Worm (Caenorhabditis elegans) whole organism, L4 larva: Measurements from ENCODE around the gene F54H12.4.
A peak's percentile ranks its signal among the peaks of the same experiment; 100 is the strongest.

Experiments
- D1046.2 ChIP-seq: fragments of 200-800 bp; sonication (Bioruptor generic); IDR thresholded peaks from 2 replicates; pipeline ENCODE4 v1.3.6; 2022; ENCODE audit warnings: missing genetic modification characterization, missing compliant biosample characterization
- F10B5.3 ChIP-seq: sonication (generic microtip); optimal IDR thresholded peaks from 2 replicates; lab custom pipeline; 2016; ENCODE audit warnings: mild to moderate bottlenecking, missing genetic modification characterization, missing compliant biosample characterization
- F26F4.8 ChIP-seq: fragments of 200-800 bp; sonication (Bioruptor generic); conservative IDR thresholded peaks from 2 replicates; pipeline ENCODE4 v1.3.6; 2022; ENCODE audit warnings: missing genetic modification characterization, missing compliant biosample characterization
- F49E8.2 ChIP-seq: sonication (generic microtip); optimal IDR thresholded peaks from 2 replicates; lab custom pipeline; 2016; ENCODE audit warnings: missing compliant biosample characterization, mild to moderate bottlenecking, missing genetic modification characterization, borderline replicate concordance
- Y105C5A.15 ChIP-seq: fragments of 200-800 bp; sonication (Bioruptor generic); IDR thresholded peaks from 2 replicates; pipeline ENCODE4 v1.3.6; 2022; ENCODE audit warnings: missing genetic modification characterization, missing compliant biosample characterization
- Y5F2A.4 ChIP-seq: fragments of 200-800 bp; sonication (Bioruptor generic); optimal IDR thresholded peaks from 2 replicates; lab custom pipeline; 2018; ENCODE audit warnings: mild to moderate bottlenecking, missing genetic modification characterization, missing compliant biosample characterization
- Y75B8A.6 ChIP-seq: fragments of 200-800 bp; sonication (Bioruptor generic); IDR thresholded peaks from 2 replicates; pipeline ENCODE4 v1.3.6; 2022; ENCODE audit warnings: missing genetic modification reagents, missing genetic modification characterization, missing compliant biosample characterization
- aha-1 ChIP-seq: fragments of 150-350 bp; peaks from one replicate; lab custom pipeline; 2014; ENCODE audit warnings: missing biosample characterization, missing genetic modification characterization
- arid-1 ChIP-seq: fragments of 200-800 bp; sonication (Bioruptor generic); conservative IDR thresholded peaks from 2 replicates; pipeline ENCODE4 v1.3.6; 2022; ENCODE audit warnings: missing genetic modification reagents, missing genetic modification characterization, missing compliant biosample characterization
- attf-4 ChIP-seq: sonication (generic microtip); optimal IDR thresholded peaks from 3 replicates; lab custom pipeline; 2017; ENCODE audit warnings: missing biosample characterization, missing genetic modification characterization
- ceh-28 ChIP-seq: fragments of 150-350 bp; optimal IDR thresholded peaks from 2 replicates; lab custom pipeline; 2014; ENCODE audit warnings: missing biosample characterization, missing genetic modification reagents, missing genetic modification characterization
- ceh-62 ChIP-seq: sonication (generic microtip); optimal IDR thresholded peaks from 2 replicates; lab custom pipeline; 2017; ENCODE audit warnings: missing biosample characterization, missing genetic modification characterization
- cey-2 ChIP-seq: sonication (generic microtip); optimal IDR thresholded peaks from 3 replicates; lab custom pipeline; 2017; ENCODE audit warnings: missing genetic modification characterization, mild to moderate bottlenecking, missing compliant biosample characterization, antibody characterized with exemption, borderline replicate concordance; ENCODE audit not compliant: insufficient read depth
- ctbp-1 ChIP-seq: fragments of 200-800 bp; sonication (Bioruptor generic); IDR thresholded peaks from 2 replicates; pipeline ENCODE4 v1.3.6; 2022; ENCODE audit warnings: missing genetic modification reagents, missing genetic modification characterization, missing compliant biosample characterization
- daf-16 ChIP-seq, 3 experiments: sonication (generic microtip); optimal IDR thresholded peaks; 2 replicates each; lab custom pipeline; 2016 to 2017; ENCODE audit warnings: missing genetic modification characterization in 3 of 3, missing genetic modification reagents in 3 of 3, mild to moderate bottlenecking in 2 of 3, missing compliant biosample characterization in 2 of 3, missing biosample characterization in 1 of 3, moderate library complexity in 1 of 3
- dmd-8 ChIP-seq: fragments of 200-800 bp; sonication (Bioruptor generic); IDR thresholded peaks from 2 replicates; pipeline ENCODE4 v1.3.6; 2022; ENCODE audit warnings: missing genetic modification characterization, missing compliant biosample characterization
- egl-43 ChIP-seq: fragments of 200-800 bp; sonication (Bioruptor generic); IDR thresholded peaks from 2 replicates; pipeline ENCODE4 v1.3.6; 2022; ENCODE audit warnings: missing genetic modification reagents, missing genetic modification characterization, missing compliant biosample characterization
- gei-8 ChIP-seq: fragments of 200-800 bp; sonication (Bioruptor generic); optimal IDR thresholded peaks from 2 replicates; lab custom pipeline; 2018; ENCODE audit warnings: mild to moderate bottlenecking, missing genetic modification characterization, missing compliant biosample characterization
- hif-1 ChIP-seq, 2 experiments: sonication (generic microtip); optimal IDR thresholded peaks; 2 replicates each; lab custom pipeline; 2016 to 2017; ENCODE audit warnings: missing compliant biosample characterization in 2 of 2, missing genetic modification characterization in 2 of 2, missing genetic modification reagents in 2 of 2, missing genotype in 2 of 2, mild to moderate bottlenecking in 1 of 2
- hlh-11 ChIP-seq: fragments of 200-800 bp; sonication (Bioruptor generic); optimal IDR thresholded peaks from 2 replicates; lab custom pipeline; 2018; ENCODE audit warnings: mild to moderate bottlenecking, missing genetic modification characterization, missing compliant biosample characterization
- hlh-30 ChIP-seq: sonication (generic microtip); optimal IDR thresholded peaks from 2 replicates; lab custom pipeline; 2017; ENCODE audit warnings: antibody characterized with exemption, mild to moderate bottlenecking, missing genetic modification characterization, missing compliant biosample characterization; ENCODE audit not compliant: insufficient read depth
- hmg-1.1 ChIP-seq: fragments of 200-800 bp; sonication (Bioruptor generic); IDR thresholded peaks from 2 replicates; pipeline ENCODE4 v1.3.6; 2022; ENCODE audit warnings: missing genetic modification reagents, missing genetic modification characterization, missing compliant biosample characterization
- lim-7 ChIP-seq: fragments of 200-800 bp; sonication (Bioruptor generic); IDR thresholded peaks from 2 replicates; pipeline ENCODE4 v1.3.6; 2022; ENCODE audit warnings: missing genetic modification characterization, missing compliant biosample characterization
- lin-1 ChIP-seq: fragments of 200-800 bp; sonication (Bioruptor generic); IDR thresholded peaks from 2 replicates; pipeline ENCODE4 v1.3.6; 2022; ENCODE audit warnings: missing genetic modification reagents, missing genetic modification characterization, missing compliant biosample characterization
- lin-13 ChIP-seq: fragments of 150-350 bp; optimal IDR thresholded peaks from 2 replicates; lab custom pipeline; 2014; ENCODE audit warnings: missing biosample characterization, missing genetic modification reagents, missing genetic modification characterization
- lsy-2 ChIP-seq, 2 experiments: fragments of 150-350 bp in 1 of 2; sonication (generic microtip) in 1 of 2; optimal IDR thresholded peaks; 2 replicates each; lab custom pipeline; 2014 to 2017; ENCODE audit warnings: missing biosample characterization in 2 of 2, missing genetic modification characterization in 2 of 2
- madf-5 ChIP-seq, 2 experiments: fragments of 200-800 bp; sonication (Bioruptor generic); IDR thresholded peaks; 2 replicates each; pipeline ENCODE4 v1.3.6; 2022; ENCODE audit warnings: missing compliant biosample characterization in 2 of 2, missing genetic modification characterization in 2 of 2
- mep-1 ChIP-seq: fragments of 150-350 bp; sonication (generic microtip); optimal IDR thresholded peaks from 3 replicates; lab custom pipeline; 2014; ENCODE audit warnings: missing biosample characterization, missing genetic modification characterization
- mes-2 ChIP-seq: sonication (generic microtip); optimal IDR thresholded peaks from 2 replicates; lab custom pipeline; 2016; ENCODE audit warnings: missing genotype, mild to moderate bottlenecking, missing genetic modification characterization, missing compliant biosample characterization; ENCODE audit not compliant: poor library complexity, severe bottlenecking
- mxl-2 ChIP-seq: fragments of 200-800 bp; sonication (Bioruptor generic); conservative IDR thresholded peaks from 2 replicates; pipeline ENCODE4 v1.3.6; 2022; ENCODE audit warnings: missing genetic modification reagents, missing genetic modification characterization, missing compliant biosample characterization
- mxl-3 ChIP-seq: fragments of 200-800 bp; sonication (Bioruptor generic); optimal IDR thresholded peaks from 2 replicates; lab custom pipeline; 2018; ENCODE audit warnings: mild to moderate bottlenecking, missing genetic modification characterization, missing compliant biosample characterization
- nhr-10 ChIP-seq: fragments of 150-350 bp; optimal IDR thresholded peaks from 2 replicates; lab custom pipeline; 2014; ENCODE audit warnings: missing biosample characterization, missing genetic modification characterization
- nhr-102 ChIP-seq: sonication (generic microtip); optimal IDR thresholded peaks from 2 replicates; lab custom pipeline; 2016; ENCODE audit warnings: mild to moderate bottlenecking, missing genetic modification characterization, moderate library complexity, missing compliant biosample characterization
- nhr-237 ChIP-seq: sonication (generic microtip); optimal IDR thresholded peaks from 2 replicates; lab custom pipeline; 2017; ENCODE audit warnings: missing biosample characterization, missing genetic modification characterization
- nhr-25 ChIP-seq: sonication (generic microtip); optimal IDR thresholded peaks from 2 replicates; lab custom pipeline; 2017; ENCODE audit warnings: missing genetic modification characterization, mild to moderate bottlenecking, missing compliant biosample characterization, antibody characterized with exemption, moderate library complexity, borderline replicate concordance; ENCODE audit not compliant: insufficient read depth
- nhr-6 ChIP-seq: fragments of 150-350 bp; optimal IDR thresholded peaks from 2 replicates; lab custom pipeline; 2014; ENCODE audit warnings: missing biosample characterization, missing genetic modification characterization
- nhr-76 ChIP-seq: fragments of 150-350 bp; optimal IDR thresholded peaks from 2 replicates; lab custom pipeline; 2014; ENCODE audit warnings: missing biosample characterization, missing genetic modification characterization
- pha-4 ChIP-seq, 2 experiments: fragments of 150-350 bp in 1 of 2; fragments of 200-800 bp in 1 of 2; sonication (Bioruptor generic) in 1 of 2; IDR thresholded peaks in 1 of 2; optimal IDR thresholded peaks in 1 of 2; 2 replicates each; pipeline versions ENCODE4 v1.3.6 to Lab custom; 2014 to 2022; ENCODE audit warnings: missing genetic modification characterization in 2 of 2, missing genetic modification reagents in 2 of 2, missing biosample characterization in 1 of 2, missing compliant biosample characterization in 1 of 2
- php-3 ChIP-seq: fragments of 200-800 bp; sonication (Bioruptor generic); IDR thresholded peaks from 2 replicates; pipeline ENCODE4 v1.3.6; 2022; ENCODE audit warnings: missing genetic modification reagents, missing genetic modification characterization, missing compliant biosample characterization
- pqm-1 ChIP-seq: sonication (generic microtip); optimal IDR thresholded peaks from 2 replicates; lab custom pipeline; 2017; ENCODE audit warnings: missing biosample characterization, missing genetic modification characterization
- saeg-2 ChIP-seq: fragments of 200-800 bp; sonication (Bioruptor generic); IDR thresholded peaks from 2 replicates; pipeline ENCODE4 v1.3.6; 2022; ENCODE audit warnings: missing genetic modification reagents, missing genetic modification characterization, missing compliant biosample characterization
- skn-1 ChIP-seq: fragments of 150-350 bp; optimal IDR thresholded peaks from 2 replicates; lab custom pipeline; 2014; ENCODE audit warnings: missing biosample characterization, missing genetic modification characterization
- snpc-1.2 ChIP-seq: fragments of 200-800 bp; sonication (Bioruptor generic); IDR thresholded peaks from 2 replicates; pipeline ENCODE4 v1.3.6; 2022; ENCODE audit warnings: missing genetic modification reagents, missing genetic modification characterization, missing compliant biosample characterization
- spr-1 ChIP-seq: sonication (generic microtip); optimal IDR thresholded peaks from 2 replicates; lab custom pipeline; 2016; ENCODE audit warnings: mild to moderate bottlenecking, missing genetic modification characterization, missing compliant biosample characterization
- tag-97 ChIP-seq: fragments of 200-800 bp; sonication (Bioruptor generic); IDR thresholded peaks from 2 replicates; pipeline ENCODE4 v1.3.6; 2022; ENCODE audit warnings: missing genetic modification characterization, missing compliant biosample characterization
- unc-62 ChIP-seq, 3 experiments: fragments of 150-350 bp in 1 of 3; sonication (generic microtip); optimal IDR thresholded peaks in 2 of 3; peaks in 1 of 3; 1 replicate in 1 of 3; 2 replicates in 2 of 3; lab custom pipeline; 2014 to 2017; ENCODE audit warnings: missing biosample characterization in 3 of 3, missing genetic modification characterization in 3 of 3, missing genetic modification reagents in 3 of 3, missing genotype in 1 of 3
- zip-11 ChIP-seq: fragments of 200-800 bp; sonication (Bioruptor generic); IDR thresholded peaks from 2 replicates; pipeline ENCODE4 v1.3.6; 2022; ENCODE audit warnings: missing genetic modification characterization, missing compliant biosample characterization
- zip-2 ChIP-seq: fragments of 150-350 bp; optimal IDR thresholded peaks from 2 replicates; lab custom pipeline; 2014; ENCODE audit warnings: missing biosample characterization, missing genetic modification characterization
- ztf-11 ChIP-seq: fragments of 150-350 bp; optimal IDR thresholded peaks from 2 replicates; lab custom pipeline; 2014; ENCODE audit warnings: missing biosample characterization, missing genetic modification characterization
- ztf-7 ChIP-seq: fragments of 150-350 bp; optimal IDR thresholded peaks from 2 replicates; lab custom pipeline; 2014; ENCODE audit warnings: missing biosample characterization, missing genetic modification characterization

F54H12.4 gene

ce11 chrIII:7978723-7979122 is 16.2 kb upstream of the F54H12.4 start (continued):
- peak; percentile 75 for TF ChIP-seq hlh-11 (tag; lab: Kevin White, UChicago)
- no peak for TF ChIP-seq mxl-3 (GFP tag; lab: Kevin White, UChicago)
- TF ChIP-seq skn-1 (tag; lab: Kevin White, UChicago), result no peak
- TF ChIP-seq mes-2 (tag; lab: Kevin White, UChicago), result peak; percentile 26
- peak; percentile 54 for TF ChIP-seq hmg-1.1 (GFP tag; lab: Robert Waterston, UW)
- no peak for TF ChIP-seq gei-8 (GFP tag; lab: Kevin White, UChicago)
- TF ChIP-seq tag-97 (GFP tag; lab: Robert Waterston, UW), result no peak
- no peak for TF ChIP-seq nhr-237 (tag; lab: Kevin White, UChicago)
- TF ChIP-seq nhr-6 (tag; lab: Kevin White, UChicago), result peak; percentile 60
- no peak for TF ChIP-seq F26F4.8
- TF ChIP-seq ctbp-1 (GFP tag; lab: Robert Waterston, UW), result no peak
- TF ChIP-seq snpc-1.2 (GFP tag; lab: Robert Waterston, UW), result no peak
- no peak for TF ChIP-seq mxl-2 (GFP tag; lab: Robert Waterston, UW)
- no peak for TF ChIP-seq F49E8.2 (tag; lab: Kevin White, UChicago)
- no peak for TF ChIP-seq saeg-2 (GFP tag; lab: Robert Waterston, UW)
- no peak for TF ChIP-seq hif-1 (tag; optimal IDR thresholded peaks at IDR 0.05; lab: Kevin White, UChicago)
- TF ChIP-seq Y105C5A.15, result no peak
- no peak for TF ChIP-seq ceh-62 (tag; lab: Kevin White, UChicago)
- TF ChIP-seq nhr-76 (tag; lab: Kevin White, UChicago), result no peak
- TF ChIP-seq nhr-102 (tag; lab: Kevin White, UChicago), result no peak
- TF ChIP-seq aha-1 (tag; lab: Kevin White, UChicago), result peak; percentile 67
- TF ChIP-seq ztf-7, result peak; percentile 16
- TF ChIP-seq dmd-8 (GFP tag; lab: Robert Waterston, UW), result no peak
- TF ChIP-seq arid-1 (GFP tag; lab: Robert Waterston, UW), result no peak
- no peak for TF ChIP-seq spr-1 (tag; lab: Kevin White, UChicago)
- TF ChIP-seq nhr-25 (tag; lab: Kevin White, UChicago), result no peak
- TF ChIP-seq ztf-11 (tag; lab: Kevin White, UChicago), result no peak
- TF ChIP-seq php-3 (GFP tag; lab: Robert Waterston, UW), result peak; percentile 51; the same call in 1 of the 2 replicates
- no peak for TF ChIP-seq Y75B8A.6 (GFP tag; lab: Robert Waterston, UW)
- TF ChIP-seq pqm-1 (tag; lab: Kevin White, UChicago), result no peak
- no peak for TF ChIP-seq lin-13 (GFP tag; lab: Kevin White, UChicago)
- no peak for TF ChIP-seq ceh-28 (tag; lab: Kevin White, UChicago)
- no peak for TF ChIP-seq lim-7 (GFP tag; lab: Robert Waterston, UW)
- TF ChIP-seq hlh-30 (tag; lab: Kevin White, UChicago), result no peak
- peak; percentile 46 for TF ChIP-seq mep-1
- TF ChIP-seq lin-1 (GFP tag; lab: Robert Waterston, UW), result no peak
- TF ChIP-seq Y5F2A.4 (GFP tag; lab: Kevin White, UChicago), result no peak
- no peak for TF ChIP-seq zip-11 (GFP tag; lab: Robert Waterston, UW)
- TF ChIP-seq daf-16 (GFP tag; optimal IDR thresholded peaks at IDR 0.05; lab: Kevin White, UChicago), result peak in 1 of 2 experiments; percentile 23
- peak; percentile 92 for TF ChIP-seq daf-16 (tag; optimal IDR thresholded peaks at IDR 0.05; lab: Kevin White, UChicago)
- no peak for TF ChIP-seq attf-4 (tag; lab: Kevin White, UChicago)
- TF ChIP-seq egl-43 (GFP tag; lab: Robert Waterston, UW), result no peak
- no peak for TF ChIP-seq unc-62 (GFP tag; optimal IDR thresholded peaks at IDR 0.05 in 1 of 2; lab: Kevin White, UChicago)
- no peak for TF ChIP-seq unc-62 (tag; optimal IDR thresholded peaks at IDR 0.05; lab: Kevin White, UChicago)
- peak in 1 of 2 experiments; percentile 44 for TF ChIP-seq lsy-2 (tag; optimal IDR thresholded peaks at IDR 0.05; lab: Kevin White, UChicago)
- no peak for TF ChIP-seq nhr-10 (tag; lab: Kevin White, UChicago)
- TF ChIP-seq F10B5.3 (tag; lab: Kevin White, UChicago), result no peak
- TF ChIP-seq zip-2 (tag; lab: Kevin White, UChicago), result no peak
- TF ChIP-seq pha-4 (GFP tag; IDR thresholded peaks at IDR 0.05; lab: Robert Waterston, UW), result no peak
- TF ChIP-seq pha-4 (tag; optimal IDR thresholded peaks at IDR 0.05; lab: Kevin White, UChicago), result peak; percentile 64
- TF ChIP-seq madf-5 (GFP tag; IDR thresholded peaks at IDR 0.05; lab: Robert Waterston, UW), result no peak
- no peak for TF ChIP-seq D1046.2
- no peak for TF ChIP-seq cey-2 (tag; lab: Kevin White, UChicago)
